Worm (Caenorhabditis elegans) whole organism, late embryonic: Measurements from ENCODE around the gene oac-41.

Experiments
- ceh-48 ChIP-seq: sonication (generic microtip); optimal IDR thresholded peaks from 2 replicates; lab custom pipeline; 2016; ENCODE audit warnings: missing genetic modification characterization, inconsistent platforms, missing compliant biosample characterization
- che-1 ChIP-seq: sonication (generic microtip); optimal IDR thresholded peaks from 2 replicates; lab custom pipeline; 2016; ENCODE audit warnings: mild to moderate bottlenecking, missing genetic modification characterization, missing compliant biosample characterization
- dve-1 ChIP-seq: sonication (generic microtip); optimal IDR thresholded peaks from 2 replicates; lab custom pipeline; 2017; ENCODE audit warnings: antibody characterized with exemption, mild to moderate bottlenecking, missing genetic modification characterization, missing compliant biosample characterization
- hlh-15 ChIP-seq: sonication (generic microtip); optimal IDR thresholded peaks from 2 replicates; lab custom pipeline; 2016; ENCODE audit warnings: missing genetic modification characterization, missing compliant biosample characterization
- lim-6 ChIP-seq: sonication (generic microtip); optimal IDR thresholded peaks from 2 replicates; lab custom pipeline; 2016; ENCODE audit warnings: missing genetic modification characterization, missing compliant biosample characterization
- nfya-1 ChIP-seq: sonication (generic microtip); optimal IDR thresholded peaks from 2 replicates; lab custom pipeline; 2017; ENCODE audit warnings: missing genetic modification characterization, mild to moderate bottlenecking, missing compliant biosample characterization, antibody characterized with exemption, moderate library complexity
- pros-1 ChIP-seq: fragments of 150-350 bp; optimal IDR thresholded peaks from 2 replicates; lab custom pipeline; 2014; ENCODE audit warnings: missing biosample characterization, missing genetic modification reagents, missing genetic modification characterization
- rnt-1 ChIP-seq: sonication (generic microtip); optimal IDR thresholded peaks from 2 replicates; lab custom pipeline; 2016; ENCODE audit warnings: missing genetic modification characterization, missing compliant biosample characterization
- sox-4 ChIP-seq: sonication (generic microtip); optimal IDR thresholded peaks from 2 replicates; lab custom pipeline; 2017; ENCODE audit warnings: mild to moderate bottlenecking, missing genetic modification characterization, inconsistent platforms, missing compliant biosample characterization
- tbx-2 ChIP-seq: sonication (generic microtip); optimal IDR thresholded peaks from 2 replicates; lab custom pipeline; 2016; ENCODE audit warnings: missing genetic modification characterization, missing compliant biosample characterization
- unc-55 ChIP-seq: sonication (generic microtip); optimal IDR thresholded peaks from 2 replicates; lab custom pipeline; 2017; ENCODE audit warnings: missing biosample characterization, missing genetic modification reagents, missing genetic modification characterization

- TF ChIP-seq tbx-2 (tag; lab: Kevin White, UChicago) (no peak), nfya-1 (no peak), lim-6 (tag; lab: Kevin White, UChicago) (no peak), rnt-1 (tag; lab: Kevin White, UChicago) (no peak), sox-4 (tag; lab: Kevin White, UChicago) (no peak), hlh-15 (tag; lab: Kevin White, UChicago) (no peak), unc-55 (GFP tag; lab: Kevin White, UChicago) (no peak), che-1 (tag; lab: Kevin White, UChicago) (no peak), dve-1 (tag; lab: Kevin White, UChicago) (no peak), pros-1 (tag; lab: Kevin White, UChicago) (no peak), ceh-48 (tag; lab: Kevin White, UChicago) (no peak)
These were observed 27.2 kb downstream of the oac-41 start, which contains the start of gene F59E11.5 for ce11 chrV:8994801-8995200.
